Worm (Caenorhabditis elegans) whole organism, L4 larva: ENCODE results near the gene D1005.2.
A peak's percentile ranks its signal among the peaks of the same experiment; 100 is the strongest.

Experiments
- ama-1 ChIP-seq: fragments of 150-350 bp; optimal IDR thresholded peaks from 2 replicates; lab custom pipeline; 2014; ENCODE audit warnings: inconsistent platforms, mixed read lengths
- ctbp-1 ChIP-seq: fragments of 200-800 bp; sonication (Bioruptor generic); IDR thresholded peaks from 2 replicates; pipeline ENCODE4 v1.3.6; 2022; ENCODE audit warnings: missing genetic modification reagents, missing genetic modification characterization, missing compliant biosample characterization
- dve-1 ChIP-seq: sonication (generic microtip); optimal IDR thresholded peaks from 2 replicates; lab custom pipeline; 2017; ENCODE audit warnings: antibody characterized with exemption, mild to moderate bottlenecking, missing genetic modification characterization, missing compliant biosample characterization; ENCODE audit not compliant: insufficient read depth
- egl-27 ChIP-seq: sonication (generic microtip); optimal IDR thresholded peaks from 3 replicates; lab custom pipeline; 2017; ENCODE audit warnings: missing biosample characterization, missing genetic modification reagents, missing genetic modification characterization
- hlh-30 ChIP-seq: sonication (generic microtip); optimal IDR thresholded peaks from 2 replicates; lab custom pipeline; 2017; ENCODE audit warnings: antibody characterized with exemption, mild to moderate bottlenecking, missing genetic modification characterization, missing compliant biosample characterization; ENCODE audit not compliant: insufficient read depth
- lin-13 ChIP-seq: fragments of 150-350 bp; optimal IDR thresholded peaks from 2 replicates; lab custom pipeline; 2014; ENCODE audit warnings: missing biosample characterization, missing genetic modification reagents, missing genetic modification characterization
- lin-15B ChIP-seq: fragments of 150-350 bp; sonication (generic microtip); optimal IDR thresholded peaks from 3 replicates; lab custom pipeline; 2014; ENCODE audit warnings: missing biosample characterization, missing genetic modification characterization
- lsy-2 ChIP-seq, 2 experiments: fragments of 150-350 bp in 1 of 2; sonication (generic microtip) in 1 of 2; optimal IDR thresholded peaks; 2 replicates each; lab custom pipeline; 2014 to 2017; ENCODE audit warnings: missing biosample characterization in 2 of 2, missing genetic modification characterization in 2 of 2
- mdl-1 ChIP-seq, 2 experiments: fragments of 150-350 bp in 1 of 2; sonication (generic microtip) in 1 of 2; optimal IDR thresholded peaks; 2 replicates each; lab custom pipeline; 2014 to 2017; ENCODE audit warnings: missing biosample characterization in 2 of 2, missing genetic modification characterization in 2 of 2
- mep-1 ChIP-seq: fragments of 150-350 bp; sonication (generic microtip); optimal IDR thresholded peaks from 3 replicates; lab custom pipeline; 2014; ENCODE audit warnings: missing biosample characterization, missing genetic modification characterization
- nhr-76 ChIP-seq: fragments of 150-350 bp; optimal IDR thresholded peaks from 2 replicates; lab custom pipeline; 2014; ENCODE audit warnings: missing biosample characterization, missing genetic modification characterization
- nhr-77 ChIP-seq: fragments of 150-350 bp; optimal IDR thresholded peaks from 2 replicates; lab custom pipeline; 2014; ENCODE audit warnings: missing biosample characterization, missing genetic modification characterization
- snpc-4 ChIP-seq: fragments of 150-350 bp; optimal IDR thresholded peaks from 2 replicates; lab custom pipeline; 2014; ENCODE audit warnings: missing biosample characterization, missing genetic modification characterization
- zfp-3 ChIP-seq: fragments of 200-800 bp; sonication (Bioruptor generic); conservative IDR thresholded peaks from 2 replicates; pipeline ENCODE4 v1.3.6; 2022; ENCODE audit warnings: missing genetic modification reagents, missing genetic modification characterization, missing compliant biosample characterization

DNA sequence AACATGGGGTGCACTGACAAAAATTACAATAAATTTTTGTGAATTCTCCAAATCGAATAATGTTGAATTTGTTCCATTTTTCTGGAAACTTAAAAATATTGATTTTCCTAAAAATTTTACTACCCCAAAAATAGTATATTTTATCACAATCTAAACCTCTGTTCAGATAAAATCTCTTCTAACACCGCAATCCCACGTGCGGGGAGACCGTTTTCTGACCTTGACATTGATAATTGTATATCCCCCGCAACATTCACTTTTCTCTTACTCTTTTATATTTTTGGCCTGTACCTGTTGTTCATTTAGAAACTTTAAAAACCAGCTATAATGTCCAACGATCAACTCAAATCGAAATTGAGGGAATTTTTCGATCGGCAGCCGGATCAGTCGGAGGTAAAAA lies at the start of gene D1005.2:
- TF ChIP-seq nhr-76 (tag; lab: Kevin White, UChicago) (no peak), ama-1 (no peak), dve-1 (tag; lab: Kevin White, UChicago) (no peak), lsy-2 (tag; optimal IDR thresholded peaks at IDR 0.05; lab: Kevin White, UChicago) (no peak), snpc-4 (no peak), hlh-30 (tag; lab: Kevin White, UChicago) (no peak), lin-13 (GFP tag; lab: Kevin White, UChicago) (no peak), ctbp-1 (GFP tag; lab: Robert Waterston, UW) (no peak), mdl-1 (tag; optimal IDR thresholded peaks at IDR 0.05; lab: Kevin White, UChicago) (peak in 1 of 2 experiments; percentile 64), lin-15B (tag; lab: Kevin White, UChicago) (no peak), mep-1 (no peak), zfp-3 (no peak), egl-27 (no peak), nhr-77 (no peak)
